Worm (Caenorhabditis elegans) whole organism, L2 larva: Measurements from ENCODE around the gene acy-3.

Experiments
- aly-2 ChIP-seq: fragments of 150-350 bp; optimal IDR thresholded peaks from 2 replicates; lab custom pipeline; 2014; ENCODE audit warnings: missing biosample characterization, missing genetic modification characterization
- ceh-82 ChIP-seq: fragments of 150-350 bp; optimal IDR thresholded peaks from 2 replicates; lab custom pipeline; 2014; ENCODE audit warnings: missing biosample characterization, missing genetic modification characterization
- fos-1 ChIP-seq: fragments of 150-350 bp; optimal IDR thresholded peaks from 2 replicates; lab custom pipeline; 2014; ENCODE audit warnings: missing biosample characterization, missing genetic modification characterization
- lin-39 ChIP-seq: fragments of 150-350 bp; optimal IDR thresholded peaks from 2 replicates; lab custom pipeline; 2014; ENCODE audit warnings: missing biosample characterization, missing genetic modification reagents, missing genetic modification characterization
- mdl-1 ChIP-seq, 2 experiments: fragments of 150-350 bp in 1 of 2; sonication (generic microtip) in 1 of 2; optimal IDR thresholded peaks; 2 replicates each; lab custom pipeline; 2017; ENCODE audit warnings: missing biosample characterization in 2 of 2, missing genetic modification characterization in 2 of 2
- nhr-23 ChIP-seq: fragments of 150-350 bp; optimal IDR thresholded peaks from 2 replicates; lab custom pipeline; 2014; ENCODE audit warnings: missing biosample characterization, missing genetic modification reagents, missing genetic modification characterization
- unc-62 ChIP-seq: fragments of 150-350 bp; optimal IDR thresholded peaks from 2 replicates; lab custom pipeline; 2014; ENCODE audit warnings: missing biosample characterization, missing genetic modification reagents, missing genetic modification characterization

DNA sequence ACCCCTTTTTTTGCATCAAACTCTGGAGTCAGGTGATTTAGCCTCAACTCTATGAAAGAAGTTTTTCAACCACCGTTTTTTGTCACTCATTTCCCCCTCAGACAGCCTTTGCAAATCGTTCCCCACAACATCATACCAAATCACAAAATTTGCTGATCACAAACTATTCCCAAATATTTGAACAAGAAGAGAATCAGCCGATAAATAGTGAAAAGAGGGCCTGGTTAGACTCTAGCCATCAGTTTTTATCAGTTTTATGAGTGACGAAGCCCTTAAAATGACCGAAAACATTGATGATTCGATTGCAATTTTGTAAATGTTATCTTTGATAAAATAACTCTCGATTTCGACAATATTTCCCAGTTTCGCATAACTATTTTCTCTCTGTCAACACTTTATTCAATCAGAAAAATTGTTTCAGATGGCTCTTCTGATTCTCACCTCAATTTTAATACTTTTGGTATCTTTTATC lies 48.6 kb upstream of the acy-3 start, which contains the start of gene cyp-25A2:
- TF ChIP-seq nhr-23 (tag; lab: Kevin White, UChicago) (no peak), unc-62 (GFP tag; lab: Kevin White, UChicago) (no peak), fos-1 (tag; lab: Kevin White, UChicago) (peak; percentile 90), mdl-1 (tag; optimal IDR thresholded peaks at IDR 0.05; lab: Kevin White, UChicago) (no peak), ceh-82 (tag; lab: Kevin White, UChicago) (no peak), aly-2 (tag; lab: Kevin White, UChicago) (no peak), lin-39 (tag; lab: Kevin White, UChicago) (no peak)
